Worm (Caenorhabditis elegans) whole organism, dauer: ENCODE results near the gene dis-3.

ENCODE experiments used
- unc-62 ChIP-seq: sonication (generic microtip); optimal IDR thresholded peaks from 2 replicates; lab custom pipeline; 2017; ENCODE audit warnings: missing biosample characterization, missing genetic modification reagents, missing genetic modification characterization

dis-3 gene

ce11 chrIV:10084323-10084959 is 12.6 kb upstream of the dis-3 start, which contains the start of gene W01B6.8:
TSS of gene W01B6.8 (minus strand) at chrIV:10084373.
- TF ChIP-seq unc-62 (GFP tag; lab: Kevin White, UChicago), result no peak

- TF ChIP-seq unc-62 (GFP tag; lab: Kevin White, UChicago), result no peak
These were observed 11.4 kb upstream of the dis-3 start, which contains the start of the genes col-2 and ndc-80 for ce11 chrIV:10085401-10086187. TSS of gene col-2 (minus strand) at chrIV:10085451. TSS of gene ndc-80 (plus strand) at chrIV:10086137.

DNA sequence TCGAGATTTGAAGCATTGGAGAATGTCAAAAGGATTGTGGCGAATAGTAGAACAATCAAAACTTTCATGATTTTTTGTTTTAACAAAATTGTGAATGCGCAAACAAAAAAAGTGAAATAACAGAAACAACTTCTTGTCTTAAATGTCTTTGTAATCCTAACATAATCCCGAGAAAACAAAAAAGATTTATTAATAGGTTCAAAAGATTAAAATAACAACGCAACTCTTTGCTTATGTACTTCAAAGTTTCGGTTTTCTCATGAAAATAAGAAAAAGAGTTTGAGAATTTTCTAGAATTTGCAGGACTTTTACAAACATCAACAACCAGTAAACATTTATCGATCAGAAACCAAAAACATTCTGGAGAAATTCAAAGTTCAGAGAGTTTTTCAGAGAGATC is 7.2 kb upstream of the dis-3 start, which contains the start of gene ttr-39:
TSS of gene ttr-39 (minus strand) at position 101 of the 400 bp plus-strand sequence.
- no peak for TF ChIP-seq unc-62 (GFP tag; lab: Kevin White, UChicago)

DNA sequence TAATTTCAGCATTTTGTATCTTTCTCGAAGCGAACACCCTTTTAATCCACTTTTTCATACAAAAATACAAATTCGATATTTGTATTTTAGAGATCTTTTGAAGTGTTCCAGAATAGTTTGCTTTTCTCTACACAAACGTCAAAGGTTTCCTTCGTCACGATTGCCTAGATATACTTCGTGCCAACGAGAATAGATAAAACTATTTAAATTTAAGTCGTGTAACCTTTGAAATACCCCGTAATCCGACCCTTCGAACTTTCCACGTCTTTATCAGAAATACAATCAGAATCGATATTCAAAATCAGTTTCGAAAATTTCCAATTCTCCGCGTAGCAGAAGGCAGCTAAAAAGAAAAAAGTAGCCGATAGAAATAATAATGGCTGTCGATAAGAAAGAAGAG is 6.6 kb upstream of the dis-3 start, which contains the start of gene ttbk-5:
TSS of gene ttbk-5 (plus strand) at position 301 of the 400 bp plus-strand sequence.
- TF ChIP-seq unc-62 (GFP tag; lab: Kevin White, UChicago), result no peak

- TF ChIP-seq unc-62 (GFP tag; lab: Kevin White, UChicago), result no peak
These were observed 1.8 kb upstream of the dis-3 start, which contains the start of the genes C04G2.5 and msp-36 for ce11 chrIV:10095171-10095570. TSS of gene C04G2.5 (minus strand) at chrIV:10095271. TSS of gene msp-36 (plus strand) at chrIV:10095433.

- TF ChIP-seq unc-62 (GFP tag; lab: Kevin White, UChicago), result no peak
These were observed 13.4 kb downstream of the dis-3 start, which contains the start of gene egl-38 for ce11 chrIV:10110417-10110816. TSS of gene egl-38 (minus strand) at chrIV:10110517.

DNA sequence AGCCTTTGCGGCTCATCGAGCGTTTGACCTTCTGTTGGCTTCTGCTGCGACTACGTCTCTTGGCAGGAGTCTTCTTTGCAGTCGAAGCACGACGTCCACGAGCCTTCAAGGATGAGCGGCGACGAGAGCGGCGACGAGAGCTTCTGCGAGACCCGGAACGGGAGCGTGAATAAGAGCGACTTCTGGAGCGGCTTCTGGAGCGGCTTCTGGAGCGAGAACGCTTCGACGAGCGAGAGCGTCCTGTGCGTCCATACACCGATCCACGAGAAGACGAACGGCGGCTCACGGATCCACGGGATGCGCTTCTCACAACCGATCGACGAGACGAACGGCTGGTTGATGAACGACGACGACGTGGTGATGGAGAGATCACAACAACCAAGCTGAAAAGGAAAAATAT is 13.9 kb downstream of the dis-3 start:
- no peak for TF ChIP-seq unc-62 (GFP tag; lab: Kevin White, UChicago)

ce11 chrIV:10111441-10111840 is 14.4 kb downstream of the dis-3 start, which contains the start of gene spch-1:
TSS of gene spch-1 (minus strand) at chrIV:10111541.
- TF ChIP-seq unc-62 (GFP tag; lab: Kevin White, UChicago), result no peak

DNA sequence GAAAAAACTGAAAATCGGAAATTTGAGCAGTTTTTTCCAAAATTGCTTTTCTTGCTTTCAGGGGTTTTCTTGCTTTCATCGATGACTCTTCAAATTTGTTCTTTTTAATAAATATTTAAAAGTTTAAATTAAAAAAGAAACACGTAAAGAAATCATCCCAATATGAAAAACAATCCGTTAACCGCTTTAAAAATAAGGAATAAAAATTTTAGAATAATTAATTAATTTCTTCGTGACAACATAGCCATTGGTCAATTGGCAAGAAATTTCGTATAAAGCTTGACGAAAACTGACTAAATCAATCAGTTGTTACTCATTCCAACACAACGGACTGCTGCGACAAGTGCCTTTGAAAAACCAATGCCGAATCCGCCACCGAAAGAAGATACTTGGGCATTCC is 15.6 kb downstream of the dis-3 start, which contains the start of gene nsph-3.2:
TSS of gene nsph-3.2 (plus strand) at position 301 of the 400 bp plus-strand sequence.
- no peak for TF ChIP-seq unc-62 (GFP tag; lab: Kevin White, UChicago)

- no peak for TF ChIP-seq unc-62 (GFP tag; lab: Kevin White, UChicago)
These were observed 18.1 kb downstream of the dis-3 start, which contains the start of gene C04G2.10 for ce11 chrIV:10115142-10115541. TSS of gene C04G2.10 (plus strand) at chrIV:10115442.

DNA sequence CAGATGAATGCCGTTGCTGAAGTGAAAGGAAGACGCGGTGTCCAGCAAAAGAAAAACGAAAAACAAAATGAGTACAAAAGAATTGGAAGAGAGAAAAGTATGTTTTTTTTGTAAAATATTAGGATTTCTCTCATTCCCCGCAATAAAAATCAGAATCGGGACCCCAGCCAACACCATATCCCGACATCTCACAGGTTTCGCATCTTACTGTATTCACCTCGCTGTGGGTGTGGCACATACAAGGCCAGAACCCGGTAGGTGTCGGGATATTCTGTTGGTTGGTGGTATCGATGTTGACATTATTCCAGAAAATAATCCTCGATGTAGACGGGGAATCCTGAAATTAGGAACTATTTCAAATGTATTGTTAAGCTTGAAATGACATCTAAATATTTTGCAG is 19.8 kb downstream of the dis-3 start:
- no peak for TF ChIP-seq unc-62 (GFP tag; lab: Kevin White, UChicago)

- TF ChIP-seq unc-62 (GFP tag; lab: Kevin White, UChicago), result no peak
These were observed 25.2 kb downstream of the dis-3 start, which contains the start of gene irld-21 for ce11 chrIV:10122205-10122604. TSS of gene irld-21 (minus strand) at chrIV:10122305.

ce11 chrIV:10126544-10126943 is 29.5 kb downstream of the dis-3 start, which contains the start of gene ctf-18:
TSS of gene ctf-18 (minus strand) at chrIV:10126644.
- TF ChIP-seq unc-62 (GFP tag; lab: Kevin White, UChicago), result no peak

ce11 chrIV:10128446-10128845 is 31.4 kb downstream of the dis-3 start:
- no peak for TF ChIP-seq unc-62 (GFP tag; lab: Kevin White, UChicago)

DNA sequence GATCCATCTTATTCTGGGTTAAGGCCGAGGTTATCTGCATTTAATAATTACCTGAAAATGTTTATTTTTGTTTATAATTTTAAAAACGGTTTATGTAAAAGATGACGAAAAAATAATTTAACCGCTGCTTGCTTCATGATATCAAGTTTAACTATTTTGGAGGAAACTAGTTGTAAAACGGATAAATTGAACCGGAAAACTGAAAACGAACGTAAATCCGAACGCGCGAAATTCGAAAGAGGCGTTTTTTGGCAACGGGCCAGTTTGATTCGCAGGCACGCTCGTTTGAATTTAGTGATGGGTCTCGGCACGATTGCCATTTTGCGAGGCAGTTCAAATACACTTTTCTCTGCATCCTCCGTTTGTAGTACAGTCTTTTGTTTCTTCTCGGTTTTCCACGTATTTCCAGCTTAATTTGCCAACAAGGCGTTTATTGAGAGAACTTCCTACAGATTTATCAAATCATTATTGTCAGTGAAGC is 31.9 kb downstream of the dis-3 start, which contains the start of the genes gtbp-1 and K08F4.3:
TSS of gene gtbp-1 (minus strand) at position 51 of the 481 bp plus-strand sequence.
TSS of gene K08F4.3 (plus strand) at position 352 of the 481 bp plus-strand sequence.
- no peak for TF ChIP-seq unc-62 (GFP tag; lab: Kevin White, UChicago)
